Fruit fly (Drosophila melanogaster) whole organism, wandering third instar larva: ENCODE results near the gene GILT3.
A peak's percentile ranks its signal among the peaks of the same experiment; 100 is the strongest.

Experiments used
- CG32264 ChIP-seq: fragments of 200-800 bp; sonication (Bioruptor generic); optimal IDR thresholded peaks from 2 replicates; lab custom pipeline; 2016; ENCODE audit warnings: missing biosample characterization, missing genetic modification characterization
- CG9705 ChIP-seq: fragments of 200-800 bp; sonication (Bioruptor generic); optimal IDR thresholded peaks from 2 replicates; lab custom pipeline; 2018; ENCODE audit warnings: missing biosample characterization, mild to moderate bottlenecking, missing genetic modification characterization
- CrebA ChIP-seq: fragments of 200-800 bp; sonication (Bioruptor generic); optimal IDR thresholded peaks from 2 replicates; lab custom pipeline; 2016; ENCODE audit warnings: missing biosample characterization, mild to moderate bottlenecking, missing genetic modification characterization, borderline replicate concordance
- Dfd ChIP-seq: fragments of >200 bp; optimal IDR thresholded peaks from 2 replicates; lab custom pipeline; 2017; ENCODE audit warnings: missing biosample characterization, missing genetic modification characterization
- GATAd ChIP-seq: sonication (Bioruptor generic); optimal IDR thresholded peaks from 2 replicates; lab custom pipeline; 2016; ENCODE audit warnings: missing biosample characterization, missing genetic modification characterization
- HLH106 ChIP-seq: fragments of 200-800 bp; optimal IDR thresholded peaks from 3 replicates; lab custom pipeline; 2019; ENCODE audit warnings: missing biosample characterization, mild to moderate bottlenecking, missing genetic modification characterization, moderate library complexity
- Hr78 ChIP-seq: fragments of >200 bp; optimal IDR thresholded peaks from 2 replicates; lab custom pipeline; 2017; ENCODE audit warnings: missing biosample characterization, missing genetic modification characterization
- Hr83 ChIP-seq: fragments of 200-300 bp; sonication (Bioruptor generic); optimal IDR thresholded peaks from 2 replicates; lab custom pipeline; 2016; ENCODE audit warnings: missing biosample characterization, mild to moderate bottlenecking, missing genetic modification characterization, moderate library complexity; ENCODE audit not compliant: poor library complexity, severe bottlenecking
- OdsH ChIP-seq: fragments of 200-800 bp; sonication (Bioruptor generic); optimal IDR thresholded peaks from 2 replicates; lab custom pipeline; 2016; ENCODE audit warnings: missing biosample characterization, mild to moderate bottlenecking, missing genetic modification characterization
- Rel ChIP-seq, 2 experiments: fragments of 200-800 bp; sonication (Bioruptor generic) in 1 of 2; optimal IDR thresholded peaks; 2 replicates in 1 of 2; 3 replicates in 1 of 2; lab custom pipeline; 2016 to 2019; ENCODE audit warnings: mild to moderate bottlenecking in 2 of 2, missing biosample characterization in 2 of 2, missing genetic modification characterization in 2 of 2, moderate library complexity in 1 of 2
- Sp1 ChIP-seq: fragments of 200-800 bp; sonication (Bioruptor generic); optimal IDR thresholded peaks from 3 replicates; lab custom pipeline; 2019; ENCODE audit warnings: missing biosample characterization, mild to moderate bottlenecking, missing genetic modification characterization, moderate library complexity
- Vsx2 ChIP-seq: fragments of 200-300, 225-300 bp; sonication (Bioruptor generic); optimal IDR thresholded peaks from 2 replicates; lab custom pipeline; 2018; ENCODE audit warnings: missing biosample characterization, missing genetic modification characterization; ENCODE audit not compliant: partially characterized antibody
- dl ChIP-seq, 2 experiments: fragments of 175-275, 200-275 bp in 1 of 2; fragments of 200-275 bp in 1 of 2; sonication (Bioruptor generic); optimal IDR thresholded peaks; lab custom pipeline; 2018; ENCODE audit warnings: mild to moderate bottlenecking in 2 of 2, missing biosample characterization in 2 of 2, missing genetic modification characterization in 2 of 2, moderate library complexity in 2 of 2; ENCODE audit not compliant: partially characterized antibody in 2 of 2, insufficient read depth in 1 of 2
- dmrt93B ChIP-seq: fragments of 200-800 bp; sonication (Bioruptor generic); optimal IDR thresholded peaks from 2 replicates; lab custom pipeline; 2018; ENCODE audit warnings: missing biosample characterization, mild to moderate bottlenecking, missing genetic modification characterization
- dsf ChIP-seq: sonication (Bioruptor generic); optimal IDR thresholded peaks from 2 replicates; lab custom pipeline; 2016; ENCODE audit warnings: missing biosample characterization, missing genetic modification characterization, borderline replicate concordance
- ey ChIP-seq: fragments of 200-800 bp; sonication (Bioruptor generic); optimal IDR thresholded peaks from 2 replicates; lab custom pipeline; 2016; ENCODE audit warnings: missing biosample characterization, missing genetic modification characterization
- foxo ChIP-seq, 2 experiments: fragments of 200-800 bp; sonication (Bioruptor generic); optimal IDR thresholded peaks; 2 replicates in 1 of 2; 3 replicates in 1 of 2; lab custom pipeline; 2016 to 2017; ENCODE audit warnings: missing biosample characterization in 2 of 2, missing genetic modification characterization in 2 of 2
- h ChIP-seq: fragments of 200-800 bp; sonication (Bioruptor generic); optimal IDR thresholded peaks from 3 replicates; lab custom pipeline; 2016; ENCODE audit warnings: missing biosample characterization, mild to moderate bottlenecking, missing genetic modification characterization
- jim ChIP-seq: fragments of 175-275, 200-325 bp; sonication (Bioruptor generic); optimal IDR thresholded peaks from 2 replicates; lab custom pipeline; 2016; ENCODE audit warnings: missing biosample characterization, mild to moderate bottlenecking, missing genetic modification characterization
- pan ChIP-seq: fragments of >200 bp; optimal IDR thresholded peaks from 2 replicates; lab custom pipeline; 2017
- rgr ChIP-seq: fragments of 200-800 bp; sonication (Bioruptor generic); optimal IDR thresholded peaks from 3 replicates; lab custom pipeline; 2016; ENCODE audit warnings: missing biosample characterization, mild to moderate bottlenecking, missing genetic modification characterization
- sage ChIP-seq: fragments of 200-800 bp; sonication (Bioruptor generic); optimal IDR thresholded peaks from 2 replicates; lab custom pipeline; 2016; ENCODE audit warnings: missing biosample characterization, mild to moderate bottlenecking, missing genetic modification characterization
- sv ChIP-seq: fragments of 200-800 bp; sonication (Bioruptor generic); optimal IDR thresholded peaks from 3 replicates; lab custom pipeline; 2016; ENCODE audit warnings: missing biosample characterization, missing genetic modification characterization
- tai ChIP-seq: sonication (Bioruptor generic); optimal IDR thresholded peaks from 2 replicates; lab custom pipeline; 2016; ENCODE audit warnings: missing biosample characterization, missing genetic modification characterization
- usp ChIP-seq: fragments of >200 bp; optimal IDR thresholded peaks from 2 replicates; lab custom pipeline; 2017; ENCODE audit warnings: missing biosample characterization, missing genetic modification characterization
- woc ChIP-seq: sonication (Bioruptor generic); optimal IDR thresholded peaks from 2 replicates; lab custom pipeline; 2016; ENCODE audit warnings: missing biosample characterization, mild to moderate bottlenecking, missing genetic modification characterization

Gene GILT3

DNA sequence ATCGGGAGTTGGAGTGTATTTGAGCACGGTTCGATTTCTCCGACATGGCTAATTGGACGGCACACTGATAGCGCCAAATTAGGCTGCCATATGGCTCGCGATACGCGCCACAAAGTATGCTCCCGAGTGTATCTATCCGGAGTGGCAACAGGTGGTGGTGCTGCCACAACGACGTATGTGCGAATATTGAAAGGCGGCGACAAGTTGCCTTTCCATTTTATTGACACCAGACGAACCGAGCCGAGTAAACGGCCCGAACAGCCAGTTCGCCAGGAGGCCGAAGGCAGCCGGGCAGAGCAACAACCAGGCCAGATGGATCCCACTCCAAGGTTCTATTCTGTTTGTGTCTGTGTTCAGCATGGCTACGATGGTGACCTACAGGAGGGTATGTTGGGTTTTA lies 21.7 kb downstream of the GILT3 start, which contains the start of gene prt:
TSS of gene prt (minus strand) at position 193 of the 400 bp plus-strand sequence.
- TF ChIP-seq sv (GFP tag; lab: Kevin White, UChicago), result no peak
- TF ChIP-seq CG32264 (GFP tag; lab: Kevin White, UChicago), result no peak
- no peak for TF ChIP-seq GATAd (GFP tag; lab: Kevin White, UChicago)
- no peak for TF ChIP-seq Vsx2 (GFP tag; lab: Kevin White, UChicago)
- TF ChIP-seq Hr83, result no peak
- no peak for TF ChIP-seq Rel (GFP tag; optimal IDR thresholded peaks at IDR 0.05; lab: Kevin White, UChicago)
- TF ChIP-seq Rel (tag; optimal IDR thresholded peaks at IDR 0.05; lab: Kevin White, UChicago), result no peak
- no peak for TF ChIP-seq tai
- TF ChIP-seq h (GFP tag; lab: Kevin White, UChicago), result no peak
- TF ChIP-seq, all 38 proteins: peak for 0

DNA sequence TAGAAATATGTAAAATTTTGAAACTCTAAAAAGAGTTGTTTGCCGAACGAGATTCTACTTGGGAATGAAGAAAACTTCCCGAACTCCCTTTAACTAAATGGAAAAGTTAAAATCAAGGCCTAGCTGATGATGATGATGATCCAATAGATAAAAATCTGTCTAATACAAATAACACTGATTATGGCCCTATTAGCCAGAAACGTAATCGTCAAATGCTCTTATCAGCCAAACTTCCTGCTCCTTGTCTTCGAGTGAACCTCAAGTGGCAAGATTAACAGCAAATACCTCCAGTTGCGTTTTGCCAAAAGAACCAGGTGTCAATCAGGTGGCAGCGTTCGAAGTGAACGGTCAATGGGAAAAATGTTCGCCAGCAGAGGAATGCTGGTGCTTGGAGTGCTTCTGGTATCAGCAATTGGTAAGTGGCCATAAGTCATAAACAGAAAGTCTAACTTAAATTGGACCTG lies 23.2 kb downstream of the GILT3 start, which contains the start of the genes CG31468 and Gba1a:
TSS of gene CG31468 (minus strand) at position 51 of the 464 bp plus-strand sequence.
TSS of gene Gba1a (plus strand) at position 318 of the 464 bp plus-strand sequence.
- TF ChIP-seq usp (GFP tag; lab: Kevin White, UChicago) (no peak), Vsx2 (GFP tag; lab: Kevin White, UChicago) (peak; percentile 26), CrebA (GFP tag; lab: Kevin White, UChicago) (no peak), h (GFP tag; lab: Kevin White, UChicago) (peak; percentile 16), woc (no peak), CG9705 (GFP tag; lab: Kevin White, UChicago) (no peak), sage (no peak), Hr78 (GFP tag; lab: Kevin White, UChicago) (no peak), HLH106 (tag; lab: Kevin White, UChicago) (no peak), GATAd (GFP tag; lab: Kevin White, UChicago) (no peak), tai (no peak)

DNA sequence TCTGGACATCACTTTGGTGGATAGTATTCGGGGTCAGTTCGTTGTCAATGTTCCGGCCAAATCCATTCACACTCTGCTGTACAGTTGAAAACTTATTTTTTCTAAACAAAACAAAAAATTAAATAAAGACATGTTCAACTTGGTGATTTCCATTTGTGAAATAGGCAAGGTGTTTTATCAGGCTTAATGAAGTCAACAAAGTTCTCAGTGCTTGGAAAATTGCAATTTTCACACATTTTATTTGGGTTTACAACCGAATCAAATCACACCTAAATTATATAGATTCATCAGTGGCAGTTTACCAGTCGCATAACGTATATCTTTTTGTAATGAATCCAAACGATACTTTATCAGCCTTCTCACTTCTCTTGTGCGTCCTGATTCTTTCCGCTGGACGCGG lies 25.3 kb downstream of the GILT3 start, which contains the start of gene Qsox4:
TSS of gene Qsox4 (plus strand) at position 301 of the 400 bp plus-strand sequence.
- TF ChIP-seq OdsH, result no peak
- TF ChIP-seq jim (GFP tag; lab: Kevin White, UChicago), result no peak
- no peak for TF ChIP-seq usp (GFP tag; lab: Kevin White, UChicago)
- no peak for TF ChIP-seq tai
- no peak for TF ChIP-seq dsf (GFP tag; lab: Kevin White, UChicago)

DNA sequence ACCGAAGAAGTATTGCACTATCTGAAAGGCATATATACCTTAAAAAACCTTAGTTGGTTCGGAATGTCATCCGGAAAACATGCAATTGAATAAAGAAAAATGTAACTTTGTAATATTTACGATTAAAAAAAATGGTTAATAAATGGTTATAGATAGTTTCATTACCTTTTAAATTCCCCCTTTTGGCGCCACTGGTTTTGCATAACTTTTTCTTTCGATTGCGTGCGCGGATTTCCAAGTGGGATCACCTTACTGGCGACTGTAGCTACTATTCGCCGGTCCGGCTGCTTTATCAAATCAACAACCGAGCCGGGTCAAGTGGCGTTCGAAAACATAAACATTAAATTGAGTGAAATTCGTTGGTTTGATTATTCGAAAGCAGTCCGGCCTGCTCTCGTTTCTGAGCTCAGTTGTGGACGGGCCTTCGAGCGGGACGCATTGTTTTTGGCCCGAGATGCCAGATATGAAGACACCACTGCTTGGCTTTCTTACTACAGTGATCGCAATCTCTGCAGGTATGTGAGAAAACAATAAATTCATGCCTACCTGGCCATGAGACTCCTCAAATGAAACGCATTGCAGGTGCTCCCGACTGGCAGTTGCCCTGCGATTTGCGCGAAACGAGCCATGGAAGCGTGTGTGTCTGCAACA lies 27.4 kb downstream of the GILT3 start, which contains the start of gene Gba1b:
TSS of gene Gba1b (plus strand) at position 422 of the 651 bp plus-strand sequence.
- TF ChIP-seq rgr (GFP tag; lab: Kevin White, UChicago), result peak; percentile 5
- no peak for TF ChIP-seq CG9705 (GFP tag; lab: Kevin White, UChicago)
- no peak for TF ChIP-seq OdsH
- TF ChIP-seq h (GFP tag; lab: Kevin White, UChicago), result peak; percentile 6
- no peak for TF ChIP-seq Rel (GFP tag; optimal IDR thresholded peaks at IDR 0.05; lab: Kevin White, UChicago)
- no peak for TF ChIP-seq Rel (tag; optimal IDR thresholded peaks at IDR 0.05; lab: Kevin White, UChicago)
- TF ChIP-seq foxo (GFP tag; optimal IDR thresholded peaks at IDR 0.05; lab: Kevin White, UChicago), result peak in 1 of 2 experiments; percentile 11
- no peak for TF ChIP-seq CG32264 (GFP tag; lab: Kevin White, UChicago)
- no peak for TF ChIP-seq jim (GFP tag; lab: Kevin White, UChicago)
- no peak for TF ChIP-seq Dfd (GFP tag; lab: Kevin White, UChicago)
- TF ChIP-seq ey (GFP tag; lab: Kevin White, UChicago), result peak; percentile 21

DNA sequence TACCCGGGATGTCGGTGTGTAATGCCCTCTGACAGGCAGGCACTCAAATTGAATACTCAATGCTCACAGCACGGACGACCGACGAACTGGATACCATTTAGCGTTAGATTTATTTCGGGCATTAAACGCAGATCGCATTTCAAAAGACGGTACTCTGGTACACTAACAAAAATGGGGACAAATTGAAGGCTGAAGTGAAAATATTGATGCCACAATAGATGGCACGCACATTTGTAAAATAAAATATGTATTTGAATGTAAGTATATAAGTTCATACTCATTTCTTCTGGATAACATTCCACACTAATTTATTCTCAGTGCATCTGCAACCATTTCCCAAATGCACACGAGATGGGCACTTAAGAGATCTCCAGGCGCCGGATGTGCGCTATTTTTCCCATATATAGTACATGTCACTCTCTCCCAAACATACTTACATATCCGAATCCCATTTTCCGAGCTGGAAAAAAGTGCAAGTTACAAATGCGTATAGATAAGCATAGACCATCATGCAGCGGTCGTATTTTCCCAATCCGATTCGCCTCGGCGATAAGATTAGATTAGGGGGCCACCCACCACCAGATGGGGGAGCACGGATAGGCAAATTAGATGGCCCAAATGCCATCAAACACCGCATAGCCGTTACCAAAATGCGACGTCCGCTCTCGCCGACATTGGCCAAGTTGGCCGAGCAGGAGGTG lies 32.5 kb downstream of the GILT3 start, which contains the start of gene CG10301:
TSS of gene CG10301 (plus strand) at position 651 of the 701 bp plus-strand sequence.
- TF ChIP-seq sv (GFP tag; lab: Kevin White, UChicago), result peak; percentile 35
- TF ChIP-seq dl (GFP tag; optimal IDR thresholded peaks at IDR 0.05; lab: Kevin White, UChicago; ENCODE audit: insufficient read depth in 1 of 2, partially characterized antibody in 2 of 2), result no peak
- TF ChIP-seq Hr78 (GFP tag; lab: Kevin White, UChicago), result no peak
- TF ChIP-seq, all 38 proteins: peak for 1

DNA sequence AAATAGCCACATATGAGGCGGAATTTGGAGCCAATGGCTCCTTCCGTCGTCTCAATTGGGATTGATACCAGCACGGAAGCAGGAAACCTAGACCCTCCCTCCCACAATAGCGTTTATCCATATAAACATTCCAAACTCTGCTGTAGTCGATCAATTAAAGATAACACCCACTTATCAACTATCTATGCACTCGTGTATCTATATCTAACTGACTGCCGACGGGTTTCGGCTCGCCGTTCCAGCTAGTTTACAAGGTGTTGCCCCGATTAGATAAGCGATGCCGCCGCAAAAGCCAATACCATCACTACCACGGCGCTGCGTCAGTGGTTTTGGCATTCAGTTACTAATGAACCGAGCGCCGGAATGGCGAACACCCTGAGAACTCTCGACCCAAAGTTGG lies 34.0 kb downstream of the GILT3 start, which contains the start of gene CG10300:
TSS of gene CG10300 (plus strand) at position 333 of the 400 bp plus-strand sequence.
- TF ChIP-seq dmrt93B (GFP tag; lab: Kevin White, UChicago), result no peak
- no peak for TF ChIP-seq Rel (GFP tag; optimal IDR thresholded peaks at IDR 0.05; lab: Kevin White, UChicago)
- TF ChIP-seq Rel (tag; optimal IDR thresholded peaks at IDR 0.05; lab: Kevin White, UChicago), result no peak
- TF ChIP-seq tai, result no peak
- TF ChIP-seq Vsx2 (GFP tag; lab: Kevin White, UChicago), result no peak
- no peak for TF ChIP-seq Hr83
- no peak for TF ChIP-seq Dfd (GFP tag; lab: Kevin White, UChicago)
- no peak for TF ChIP-seq dsf (GFP tag; lab: Kevin White, UChicago)
- TF ChIP-seq h (GFP tag; lab: Kevin White, UChicago), result no peak
- TF ChIP-seq Sp1 (GFP tag; lab: Kevin White, UChicago), result no peak
- no peak for TF ChIP-seq sv (GFP tag; lab: Kevin White, UChicago)
- TF ChIP-seq pan (lab: Kevin White, UChicago), result no peak
- TF ChIP-seq usp (GFP tag; lab: Kevin White, UChicago), result no peak
- no peak for TF ChIP-seq jim (GFP tag; lab: Kevin White, UChicago)
- TF ChIP-seq HLH106 (tag; lab: Kevin White, UChicago), result no peak
- TF ChIP-seq, all 38 proteins: peak for 0
